Fruit fly (Drosophila melanogaster) whole organism, embryonic: Measurements from ENCODE around the gene CG31183.
A peak's percentile ranks its signal among the peaks of the same experiment; 100 is the strongest.

ENCODE experiments used
- Adf1 ChIP-seq: fragments of 200-800 bp; sonication (Bioruptor generic); IDR thresholded peaks from 2 replicates; pipeline ENCODE4 v1.3.6; 2022; ENCODE audit warnings: missing biosample characterization, missing genetic modification characterization
- CG11085 ChIP-seq: fragments of 200-800 bp; sonication (Bioruptor generic); IDR thresholded peaks from 2 replicates; pipeline ENCODE4 v1.3.6; 2022; ENCODE audit warnings: missing biosample characterization, missing genetic modification characterization
- CG11456 ChIP-seq: fragments of 200-800 bp; sonication (Bioruptor generic); IDR thresholded peaks from 3 replicates; pipeline ENCODE4 v1.3.6; 2022; ENCODE audit warnings: missing biosample characterization, missing genetic modification characterization
- CG11696 ChIP-seq: fragments of 200-800 bp; sonication (Bioruptor generic); IDR thresholded peaks from 2 replicates; pipeline ENCODE4 v1.3.6; 2022; ENCODE audit warnings: missing biosample characterization, missing genetic modification characterization
- CG12219 ChIP-seq: fragments of 200-800 bp; sonication (Bioruptor generic); optimal IDR thresholded peaks from 3 replicates; lab custom pipeline; 2018; ENCODE audit warnings: missing biosample characterization, mild to moderate bottlenecking, missing genetic modification characterization
- CG1233 ChIP-seq: fragments of 200-800 bp; sonication (Bioruptor generic); optimal IDR thresholded peaks from 4 replicates; lab custom pipeline; 2018; ENCODE audit warnings: missing biosample characterization, mild to moderate bottlenecking, missing genetic modification characterization
- CG14667 ChIP-seq: fragments of 200-800 bp; sonication (Bioruptor generic); IDR thresholded peaks from 2 replicates; pipeline ENCODE4 v1.3.6; 2022; ENCODE audit warnings: missing biosample characterization, missing genetic modification characterization
- CG14860 ChIP-seq: fragments of 200-800 bp; sonication (Bioruptor generic); IDR thresholded peaks from 3 replicates; pipeline ENCODE4 v1.3.6; 2022; ENCODE audit warnings: missing biosample characterization, missing genetic modification characterization; ENCODE audit not compliant: partially characterized antibody
- CG15269 ChIP-seq: fragments of 200-800 bp; sonication (Bioruptor generic); optimal IDR thresholded peaks from 2 replicates; lab custom pipeline; 2018; ENCODE audit warnings: missing biosample characterization, mild to moderate bottlenecking, missing genetic modification characterization, moderate library complexity
- CG1602 ChIP-seq: fragments of 200-800 bp; sonication (Bioruptor generic); optimal IDR thresholded peaks from 3 replicates; lab custom pipeline; 2016; ENCODE audit warnings: missing biosample characterization, missing genetic modification characterization
- CG16779 ChIP-seq: fragments of 200-800 bp; sonication (Bioruptor generic); IDR thresholded peaks from 2 replicates; pipeline ENCODE4 v1.3.6; 2022; ENCODE audit warnings: missing biosample characterization, missing genetic modification characterization
- CG17328 ChIP-seq: fragments of 200-800 bp; sonication (Bioruptor generic); IDR thresholded peaks from 2 replicates; pipeline ENCODE4 v1.3.6; 2022; ENCODE audit warnings: missing biosample characterization, missing genetic modification characterization
- CG2120 ChIP-seq: fragments of 200-800 bp; sonication (Bioruptor generic); optimal IDR thresholded peaks from 3 replicates; lab custom pipeline; 2016; ENCODE audit warnings: missing biosample characterization, missing genetic modification characterization
- CG3838 ChIP-seq: fragments of 200-800 bp; sonication (Bioruptor generic); optimal IDR thresholded peaks from 3 replicates; lab custom pipeline; 2016; ENCODE audit warnings: missing biosample characterization, missing genetic modification characterization
- CG43689 ChIP-seq: fragments of 200-800 bp; sonication (Bioruptor generic); IDR thresholded peaks from 2 replicates; pipeline ENCODE4 v1.3.6; 2022; ENCODE audit warnings: missing biosample characterization, missing genetic modification characterization
- CoRest ChIP-seq: fragments of 200-800 bp; sonication (Bioruptor generic); optimal IDR thresholded peaks from 3 replicates; lab custom pipeline; 2018; ENCODE audit warnings: missing biosample characterization, mild to moderate bottlenecking, missing genetic modification characterization, moderate library complexity
- D ChIP-seq, 2 experiments: fragments of 200-800 bp in 1 of 2; fragments of >200 bp in 1 of 2; sonication (Bioruptor generic) in 1 of 2; optimal IDR thresholded peaks; 2 replicates in 1 of 2; 3 replicates in 1 of 2; lab custom pipeline; 2017; ENCODE audit warnings: mild to moderate bottlenecking in 1 of 2, missing biosample characterization in 1 of 2, missing genetic modification characterization in 1 of 2, missing genetic modification reagents in 1 of 2
- D19B ChIP-seq: fragments of 200-800 bp; sonication (Bioruptor generic); optimal IDR thresholded peaks from 2 replicates; lab custom pipeline; 2017; ENCODE audit warnings: missing biosample characterization, mild to moderate bottlenecking, missing genetic modification characterization
- Dad ChIP-seq: fragments of 200-800 bp; sonication (Bioruptor generic); optimal IDR thresholded peaks from 3 replicates; lab custom pipeline; 2016; ENCODE audit warnings: missing biosample characterization, missing genetic modification characterization
- Dbx ChIP-seq: fragments of 200-800 bp; sonication (Bioruptor generic); IDR thresholded peaks from 3 replicates; pipeline ENCODE4 v1.3.6; 2022; ENCODE audit warnings: missing biosample characterization, missing genetic modification characterization
- Ets65A ChIP-seq: fragments of 200-800 bp; sonication (Bioruptor generic); peaks from one replicate; lab custom pipeline; 2016; ENCODE audit warnings: missing biosample characterization, missing genetic modification characterization
- Fer1 ChIP-seq: fragments of 200-800 bp; sonication (Bioruptor generic); optimal IDR thresholded peaks from 2 replicates; lab custom pipeline; 2017; ENCODE audit warnings: missing biosample characterization, mild to moderate bottlenecking, missing genetic modification characterization
- Hmx ChIP-seq: fragments of 200-800 bp; sonication (Bioruptor generic); optimal IDR thresholded peaks from 2 replicates; lab custom pipeline; 2016; ENCODE audit warnings: missing biosample characterization, missing genetic modification characterization
- Hr51 ChIP-seq, 2 experiments: fragments of 200-800 bp; sonication (Bioruptor generic); optimal IDR thresholded peaks; 2 replicates in 1 of 2; 3 replicates in 1 of 2; lab custom pipeline; 2016 to 2018; ENCODE audit warnings: missing biosample characterization in 2 of 2, missing genetic modification characterization in 2 of 2, mild to moderate bottlenecking in 1 of 2, moderate library complexity in 1 of 2
- MBD-R2 ChIP-seq: fragments of 200-800 bp; sonication (Bioruptor generic); IDR thresholded peaks from 2 replicates; pipeline ENCODE4 v1.3.6; 2022; ENCODE audit warnings: missing biosample characterization, missing genetic modification characterization
- Six4 ChIP-seq: fragments of 200-800 bp; sonication (Bioruptor generic); optimal IDR thresholded peaks from 2 replicates; lab custom pipeline; 2016; ENCODE audit warnings: missing biosample characterization, missing genetic modification characterization
- Trl ChIP-seq, 3 experiments: fragments of >200 bp in 2 of 3; fragments of 200-800 bp in 1 of 3; sonication (Bioruptor generic) in 1 of 3; optimal IDR thresholded peaks; 2 replicates in 1 of 3; 3 replicates in 2 of 3; lab custom pipeline; 2016 to 2017; ENCODE audit warnings: missing biosample characterization in 1 of 3, missing genetic modification characterization in 1 of 3
- ap ChIP-seq: fragments of 200-800 bp; sonication (Bioruptor generic); IDR thresholded peaks from 2 replicates; pipeline ENCODE4 v1.3.6; 2022; ENCODE audit warnings: missing biosample characterization, missing genetic modification characterization
- ara ChIP-seq: fragments of 200-800 bp; sonication (Bioruptor generic); IDR thresholded peaks from 2 replicates; pipeline ENCODE4 v1.3.6; 2022; ENCODE audit warnings: missing biosample characterization, missing genetic modification characterization
- ato ChIP-seq: fragments of 200-800 bp; sonication (Bioruptor generic); IDR thresholded peaks from 2 replicates; pipeline ENCODE4 v1.3.6; 2022; ENCODE audit warnings: missing biosample characterization, missing genetic modification characterization; ENCODE audit not compliant: partially characterized antibody
- bigmax ChIP-seq: fragments of 200-800 bp; sonication (Bioruptor generic); optimal IDR thresholded peaks from 2 replicates; lab custom pipeline; 2018; ENCODE audit warnings: missing biosample characterization, mild to moderate bottlenecking, missing genetic modification characterization
- br ChIP-seq: fragments of >200 bp; optimal IDR thresholded peaks from 2 replicates; lab custom pipeline; 2017
- bsh ChIP-seq, 2 experiments: fragments of 200-800 bp; sonication (Bioruptor generic); optimal IDR thresholded peaks; 2 replicates each; lab custom pipeline; 2017 to 2018; ENCODE audit warnings: mild to moderate bottlenecking in 2 of 2, missing biosample characterization in 2 of 2, missing genetic modification characterization in 2 of 2, moderate library complexity in 1 of 2
- crol ChIP-seq: fragments of 200-800 bp; sonication (Bioruptor generic); IDR thresholded peaks from 2 replicates; pipeline ENCODE4 v1.3.6; 2022; ENCODE audit warnings: missing biosample characterization, missing genetic modification characterization
- disco-r ChIP-seq: fragments of 200-800 bp; sonication (Bioruptor generic); optimal IDR thresholded peaks from 2 replicates; lab custom pipeline; 2016; ENCODE audit warnings: missing biosample characterization, missing genetic modification characterization
- gce ChIP-seq: fragments of 200-800 bp; sonication (Bioruptor generic); IDR thresholded peaks from 3 replicates; pipeline ENCODE4 v1.3.6; 2022; ENCODE audit warnings: missing biosample characterization, missing genetic modification characterization
- gcm ChIP-seq: fragments of 200-800 bp; sonication (Bioruptor generic); optimal IDR thresholded peaks from 2 replicates; lab custom pipeline; 2019; ENCODE audit warnings: missing biosample characterization, mild to moderate bottlenecking, missing genetic modification characterization, moderate library complexity
- grau ChIP-seq: fragments of 200-800 bp; optimal IDR thresholded peaks from 3 replicates; lab custom pipeline; 2019; ENCODE audit warnings: missing biosample characterization, mild to moderate bottlenecking, missing genetic modification characterization, moderate library complexity
- inv ChIP-seq: fragments of 200-800 bp; sonication (Bioruptor generic); IDR thresholded peaks from 2 replicates; pipeline ENCODE4 v1.3.6; 2022; ENCODE audit warnings: missing biosample characterization, missing genetic modification characterization; ENCODE audit not compliant: partially characterized antibody
- jing ChIP-seq: fragments of 200-800 bp; sonication (Bioruptor generic); optimal IDR thresholded peaks from 2 replicates; lab custom pipeline; 2018; ENCODE audit warnings: missing biosample characterization, mild to moderate bottlenecking, missing genetic modification characterization
- prd ChIP-seq, 3 experiments: fragments of >200 bp in 2 of 3; fragments of 200-800 bp in 1 of 3; sonication (Bioruptor generic) in 1 of 3; optimal IDR thresholded peaks in 2 of 3; IDR thresholded peaks in 1 of 3; 2 replicates in 2 of 3; 3 replicates in 1 of 3; pipeline versions ENCODE4 v1.3.6 to Lab custom; 2017 to 2022; ENCODE audit warnings: missing biosample characterization in 1 of 3, missing genetic modification characterization in 1 of 3
- sens ChIP-seq: fragments of 200-800 bp; sonication (Bioruptor generic); peaks from one replicate; lab custom pipeline; 2016; ENCODE audit warnings: missing biosample characterization, missing genetic modification characterization
- seq ChIP-seq: fragments of 200-800 bp; sonication (Bioruptor generic); IDR thresholded peaks from 2 replicates; pipeline ENCODE4 v1.3.6; 2022; ENCODE audit warnings: missing biosample characterization, missing genetic modification characterization
- sr ChIP-seq: fragments of 200-800 bp; sonication (Bioruptor generic); IDR thresholded peaks from 3 replicates; pipeline ENCODE4 v1.3.6; 2022; ENCODE audit warnings: missing biosample characterization, missing genetic modification characterization
- trem ChIP-seq: fragments of 200-800 bp; optimal IDR thresholded peaks from 3 replicates; lab custom pipeline; 2019; ENCODE audit warnings: missing biosample characterization, mild to moderate bottlenecking, missing genetic modification characterization, moderate library complexity
- unc-4 ChIP-seq: fragments of 200-800 bp; sonication (Bioruptor generic); IDR thresholded peaks from 2 replicates; pipeline ENCODE4 v1.3.6; 2022; ENCODE audit warnings: missing biosample characterization, missing genetic modification characterization; ENCODE audit not compliant: partially characterized antibody
- wek ChIP-seq: fragments of 200-800 bp; sonication (Bioruptor generic); optimal IDR thresholded peaks from 3 replicates; lab custom pipeline; 2018; ENCODE audit warnings: missing biosample characterization, mild to moderate bottlenecking, missing genetic modification characterization, moderate library complexity
- zfh2 ChIP-seq: fragments of 200-800 bp; sonication (Bioruptor generic); optimal IDR thresholded peaks from 2 replicates; lab custom pipeline; 2016; ENCODE audit warnings: missing biosample characterization, missing genetic modification characterization

CG31183 gene

dm6 chr3R:15919367-15920228 lies 43.9 kb upstream of the CG31183 start (continued):
- no peak for TF ChIP-seq CG1233 (GFP tag; lab: Kevin White, UChicago)
- no peak for TF ChIP-seq ato (GFP tag; lab: Robert Waterston, UW)
- TF ChIP-seq Hmx (GFP tag; lab: Kevin White, UChicago), result no peak
- TF ChIP-seq CG11696 (GFP tag; lab: Robert Waterston, UW), result no peak
- TF ChIP-seq bsh (GFP tag; optimal IDR thresholded peaks at IDR 0.05; lab: Kevin White, UChicago), result peak in 1 of 2 experiments; percentile 90
- peak; percentile 23 for TF ChIP-seq D (optimal IDR thresholded peaks at IDR 0.05; lab: Kevin White, UChicago)
- no peak for TF ChIP-seq D (GFP tag; optimal IDR thresholded peaks at IDR 0.05; lab: Kevin White, UChicago)
- TF ChIP-seq Dbx (GFP tag; lab: Robert Waterston, UW), result no peak
- no peak for TF ChIP-seq Dad (GFP tag; lab: Kevin White, UChicago)
- TF ChIP-seq D19B (GFP tag; lab: Kevin White, UChicago), result no peak
- no peak for TF ChIP-seq gcm (GFP tag; lab: Kevin White, UChicago)
- no peak for TF ChIP-seq CG3838 (GFP tag; lab: Kevin White, UChicago)
- TF ChIP-seq bigmax, result no peak
- no peak for TF ChIP-seq gce (GFP tag; lab: Robert Waterston, UW)
- TF ChIP-seq Trl (optimal IDR thresholded peaks at IDR 0.05; lab: Kevin White, UChicago), result peak; percentile 66 to 72
- no peak for TF ChIP-seq Trl (GFP tag; optimal IDR thresholded peaks at IDR 0.05; lab: Kevin White, UChicago)
- peak; percentile 36 for TF ChIP-seq CG1602
- no peak for TF ChIP-seq MBD-R2 (GFP tag; lab: Robert Waterston, UW)
- no peak for TF ChIP-seq inv
- no peak for TF ChIP-seq Six4 (GFP tag; lab: Kevin White, UChicago)
- no peak for TF ChIP-seq CG11085 (GFP tag; lab: Robert Waterston, UW)
- no peak for TF ChIP-seq CG43689
- 0 out of 2 replicates have a peak, but pooled peaks have one; percentile 16 for TF ChIP-seq ap (GFP tag; lab: Robert Waterston, UW)
- peak; percentile 93 for TF ChIP-seq crol (GFP tag; lab: Robert Waterston, UW)
- no peak for TF ChIP-seq CG11456
- no peak for TF ChIP-seq CG2120 (GFP tag; lab: Kevin White, UChicago)
- TF ChIP-seq sens, result peak; percentile 48
- TF ChIP-seq disco-r (GFP tag; lab: Kevin White, UChicago), result no peak
- no peak; the same call in 1 of the 2 replicates for TF ChIP-seq ara
- no peak for TF ChIP-seq CG14667
- no peak for TF ChIP-seq CG16779 (GFP tag; lab: Robert Waterston, UW)
- TF ChIP-seq prd (optimal IDR thresholded peaks at IDR 0.05; lab: Kevin White, UChicago), result no peak
- TF ChIP-seq prd (GFP tag; IDR thresholded peaks at IDR 0.05; lab: Robert Waterston, UW), result no peak; the same call in 2 of the 3 replicates
- TF ChIP-seq seq (GFP tag; lab: Robert Waterston, UW), result no peak
- peak; percentile 13 for TF ChIP-seq trem (tag; lab: Kevin White, UChicago)
- no peak for TF ChIP-seq CG14860
- TF ChIP-seq CG17328, result no peak
- TF ChIP-seq sr (GFP tag; lab: Robert Waterston, UW), result no peak
- no peak for TF ChIP-seq CG15269 (tag; lab: Kevin White, UChicago)
- no peak for TF ChIP-seq unc-4 (GFP tag; lab: Robert Waterston, UW)
- TF ChIP-seq Adf1 (GFP tag; lab: Robert Waterston, UW), result 0 out of 2 replicates have a peak, but pooled peaks have one; percentile 18
- no peak for TF ChIP-seq grau (tag; lab: Kevin White, UChicago)
- peak; percentile 72 for TF ChIP-seq Ets65A (GFP tag; lab: Kevin White, UChicago)
- no peak for TF ChIP-seq br (lab: Kevin White, UChicago)
- no peak for TF ChIP-seq Hr51 (GFP tag; optimal IDR thresholded peaks at IDR 0.05; lab: Kevin White, UChicago)
- no peak for TF ChIP-seq CG12219 (GFP tag; lab: Kevin White, UChicago)
- no peak for TF ChIP-seq CoRest (tag; lab: Kevin White, UChicago)
- peak; percentile 13 for TF ChIP-seq jing (GFP tag; lab: Kevin White, UChicago)
- TF ChIP-seq wek (GFP tag; lab: Kevin White, UChicago), result no peak
- no peak for TF ChIP-seq zfh2 (GFP tag; lab: Kevin White, UChicago)
- TF ChIP-seq Fer1, result no peak
